Fruit fly (Drosophila melanogaster) whole organism, prepupa: ENCODE data around the gene Pino.

Source experiments
- Blimp-1 ChIP-seq: fragments of 200-800 bp; sonication (Bioruptor generic); optimal IDR thresholded peaks from 3 replicates; lab custom pipeline; 2017; ENCODE audit warnings: missing biosample characterization, missing genetic modification characterization, mild to moderate bottlenecking, moderate library complexity, missing genetic modification reagents
- CG10631 ChIP-seq: fragments of 200-800 bp; sonication (Bioruptor generic); optimal IDR thresholded peaks from 2 replicates; lab custom pipeline; 2016; ENCODE audit warnings: missing biosample characterization, missing genetic modification characterization
- CG10669 ChIP-seq: fragments of 200-800 bp; sonication (Bioruptor generic); optimal IDR thresholded peaks from 3 replicates; lab custom pipeline; 2018; ENCODE audit warnings: missing biosample characterization, mild to moderate bottlenecking, missing genetic modification characterization, moderate library complexity
- CG11294 ChIP-seq: fragments of 200-800 bp; sonication (Bioruptor generic); IDR thresholded peaks from 2 replicates; pipeline ENCODE4 v1.3.6; 2022; ENCODE audit warnings: missing biosample characterization, missing genetic modification characterization
- CG15336 ChIP-seq: fragments of 200-800 bp; sonication (Bioruptor generic); IDR thresholded peaks from 2 replicates; pipeline ENCODE4 v1.3.6; 2022; ENCODE audit warnings: missing biosample characterization, missing genetic modification characterization
- CG16779 ChIP-seq: fragments of 200-800 bp; sonication (Bioruptor generic); optimal IDR thresholded peaks from 3 replicates; lab custom pipeline; 2017; ENCODE audit warnings: missing biosample characterization, mild to moderate bottlenecking, missing genetic modification characterization
- CG3032 ChIP-seq: fragments of 200-800 bp; optimal IDR thresholded peaks from 2 replicates; lab custom pipeline; 2019; ENCODE audit warnings: missing biosample characterization, mild to moderate bottlenecking, missing genetic modification characterization, moderate library complexity
- CG32006 ChIP-seq: fragments of 200-800 bp; sonication (Bioruptor generic); optimal IDR thresholded peaks from 3 replicates; lab custom pipeline; 2017; ENCODE audit warnings: missing biosample characterization, mild to moderate bottlenecking, missing genetic modification characterization
- CG3919 ChIP-seq: fragments of 200-800 bp; sonication (Bioruptor generic); optimal IDR thresholded peaks from 3 replicates; lab custom pipeline; 2016; ENCODE audit warnings: missing biosample characterization, missing genetic modification characterization
- CG4318 ChIP-seq: fragments of 200-800 bp; sonication (Bioruptor generic); optimal IDR thresholded peaks from 3 replicates; lab custom pipeline; 2017; ENCODE audit warnings: missing biosample characterization, mild to moderate bottlenecking, missing genetic modification characterization
- CG6163 ChIP-seq: fragments of 200-800 bp; sonication (Bioruptor generic); IDR thresholded peaks from 3 replicates; pipeline ENCODE4 v1.3.6; 2022; ENCODE audit warnings: missing biosample characterization, missing genetic modification characterization
- CG6276 ChIP-seq: fragments of 200-800 bp; sonication (Bioruptor generic); optimal IDR thresholded peaks from 2 replicates; lab custom pipeline; 2017; ENCODE audit warnings: missing biosample characterization, mild to moderate bottlenecking, missing genetic modification characterization
- CG6792 ChIP-seq: fragments of 200-800 bp; sonication (Bioruptor generic); optimal IDR thresholded peaks from 3 replicates; lab custom pipeline; 2016; ENCODE audit warnings: missing biosample characterization, missing genetic modification characterization
- CG6808 ChIP-seq: fragments of 200-800 bp; sonication (Bioruptor generic); optimal IDR thresholded peaks from 3 replicates; lab custom pipeline; 2017; ENCODE audit warnings: missing biosample characterization, missing genetic modification characterization, mild to moderate bottlenecking, moderate library complexity, missing genetic modification reagents
- CG7368 ChIP-seq: fragments of 200-800 bp; sonication (Bioruptor generic); optimal IDR thresholded peaks from 3 replicates; lab custom pipeline; 2016; ENCODE audit warnings: missing biosample characterization, missing genetic modification characterization
- CG8119 ChIP-seq: fragments of 200-800 bp; sonication (Bioruptor generic); IDR thresholded peaks from 3 replicates; pipeline ENCODE4 v1.3.6; 2022; ENCODE audit warnings: missing biosample characterization, missing genetic modification characterization
- CG8632 ChIP-seq: fragments of 200-800 bp; sonication (Bioruptor generic); optimal IDR thresholded peaks from 3 replicates; lab custom pipeline; 2016; ENCODE audit warnings: missing biosample characterization, missing genetic modification characterization
- Eip75B ChIP-seq: fragments of 200-800 bp; sonication (Bioruptor generic); optimal IDR thresholded peaks from 3 replicates; lab custom pipeline; 2016; ENCODE audit warnings: missing biosample characterization, missing genetic modification characterization
- Eip78C ChIP-seq: fragments of 200-800 bp; sonication (Bioruptor generic); peaks from one replicate; lab custom pipeline; 2016; ENCODE audit warnings: missing biosample characterization, missing genetic modification characterization
- Gug ChIP-seq: fragments of 200-800 bp; sonication (Bioruptor generic); IDR thresholded peaks from 2 replicates; pipeline ENCODE4 v1.3.6; 2022; ENCODE audit warnings: missing biosample characterization, missing genetic modification characterization
- Hr38 ChIP-seq: sonication (Bioruptor generic); optimal IDR thresholded peaks from 2 replicates; lab custom pipeline; 2016; ENCODE audit warnings: missing biosample characterization, missing genetic modification characterization
- Hr39 ChIP-seq: fragments of 200-800 bp; sonication (Bioruptor generic); optimal IDR thresholded peaks from 2 replicates; lab custom pipeline; 2016; ENCODE audit warnings: missing biosample characterization, missing genetic modification characterization
- Hr4 ChIP-seq: fragments of 200-800 bp; sonication (Bioruptor generic); optimal IDR thresholded peaks from 3 replicates; lab custom pipeline; 2016; ENCODE audit warnings: missing biosample characterization, missing genetic modification characterization
- OdsH ChIP-seq: fragments of 200-800 bp; sonication (Bioruptor generic); optimal IDR thresholded peaks from 3 replicates; lab custom pipeline; 2016; ENCODE audit warnings: missing biosample characterization, missing genetic modification characterization
- Sox14 ChIP-seq: fragments of 200-800 bp; sonication (Bioruptor generic); optimal IDR thresholded peaks from 3 replicates; lab custom pipeline; 2016; ENCODE audit warnings: missing biosample characterization, missing genetic modification characterization
- Sox15 ChIP-seq: fragments of 200-800 bp; sonication (Bioruptor generic); optimal IDR thresholded peaks from 3 replicates; lab custom pipeline; 2016; ENCODE audit warnings: missing biosample characterization, missing genetic modification characterization
- achi ChIP-seq: fragments of 200-800 bp; sonication (Bioruptor generic); optimal IDR thresholded peaks from 3 replicates; lab custom pipeline; 2016; ENCODE audit warnings: missing biosample characterization, missing genetic modification characterization
- acj6 ChIP-seq: fragments of 200-800 bp; sonication (Bioruptor generic); optimal IDR thresholded peaks from 3 replicates; lab custom pipeline; 2016; ENCODE audit warnings: missing biosample characterization, missing genetic modification characterization
- dac ChIP-seq: fragments of 200-800 bp; sonication (Bioruptor generic); optimal IDR thresholded peaks from 2 replicates; lab custom pipeline; 2017; ENCODE audit warnings: missing biosample characterization, mild to moderate bottlenecking, missing genetic modification characterization
- eg ChIP-seq: fragments of 200-800 bp; sonication (Bioruptor generic); IDR thresholded peaks from 3 replicates; pipeline ENCODE4 v1.3.6; 2022; ENCODE audit warnings: missing biosample characterization, missing genetic modification characterization
- esn ChIP-seq: fragments of 200-800 bp; sonication (Bioruptor generic); optimal IDR thresholded peaks from 2 replicates; lab custom pipeline; 2016; ENCODE audit warnings: missing biosample characterization, mild to moderate bottlenecking, missing genetic modification characterization, moderate library complexity
- fd85E ChIP-seq: fragments of 200-800 bp; sonication (Bioruptor generic); optimal IDR thresholded peaks from 3 replicates; lab custom pipeline; 2016; ENCODE audit warnings: missing biosample characterization, missing genetic modification characterization
- lz ChIP-seq: fragments of 200-800 bp; sonication (Bioruptor generic); optimal IDR thresholded peaks from 3 replicates; lab custom pipeline; 2016; ENCODE audit warnings: missing biosample characterization, missing genetic modification characterization
- net ChIP-seq: fragments of 200-800 bp; sonication (Bioruptor generic); optimal IDR thresholded peaks from 3 replicates; lab custom pipeline; 2016; ENCODE audit warnings: missing biosample characterization, missing genetic modification characterization
- pdm3 ChIP-seq: fragments of 200-800 bp; sonication (Bioruptor generic); optimal IDR thresholded peaks from 3 replicates; lab custom pipeline; 2016; ENCODE audit warnings: missing biosample characterization, missing genetic modification characterization
- salr ChIP-seq, 2 experiments: fragments of 200-800 bp; sonication (Bioruptor generic); optimal IDR thresholded peaks; 3 replicates each; lab custom pipeline; 2016 to 2018; ENCODE audit warnings: missing biosample characterization in 2 of 2, missing genetic modification characterization in 2 of 2, mild to moderate bottlenecking in 1 of 2
- ss ChIP-seq, 2 experiments: fragments of 200-800 bp; sonication (Bioruptor generic); optimal IDR thresholded peaks; 2 replicates in 1 of 2; 3 replicates in 1 of 2; lab custom pipeline; 2017 to 2018; ENCODE audit warnings: mild to moderate bottlenecking in 2 of 2, missing biosample characterization in 2 of 2, missing genetic modification characterization in 2 of 2, moderate library complexity in 1 of 2
- svp ChIP-seq: fragments of 200-800 bp; sonication (Bioruptor generic); peaks from one replicate; lab custom pipeline; 2016; ENCODE audit warnings: missing biosample characterization, missing genetic modification characterization

The Pino gene

dm6 chr2L:1074180-1074864 lies 54.4 kb downstream of the Pino start (continued):
- TF ChIP-seq CG7368 (GFP tag; lab: Kevin White, UChicago) (no peak), Hr4 (GFP tag; lab: Kevin White, UChicago) (peak; percentile 64), lz (GFP tag; lab: Kevin White, UChicago) (no peak), CG6276 (GFP tag; lab: Kevin White, UChicago) (peak; percentile 73), Eip75B (GFP tag; lab: Kevin White, UChicago) (peak; percentile 4), Hr38 (GFP tag; lab: Kevin White, UChicago) (no peak), Blimp-1 (GFP tag; lab: Kevin White, UChicago) (no peak), esn (GFP tag; lab: Kevin White, UChicago) (no peak), achi (GFP tag; lab: Kevin White, UChicago) (peak; percentile 36), CG8632 (GFP tag; lab: Kevin White, UChicago) (no peak), dac (GFP tag; lab: Kevin White, UChicago) (peak; percentile 34), ss (GFP tag; optimal IDR thresholded peaks at IDR 0.05; lab: Kevin White, UChicago) (no peak), CG10631 (GFP tag; lab: Kevin White, UChicago) (peak; percentile 16), OdsH (GFP tag; lab: Kevin White, UChicago) (peak; percentile 42), CG6163 (GFP tag; lab: Robert Waterston, UW) (0 out of 3 replicates have a peak, but pooled peaks have one; percentile 33), CG16779 (tag; lab: Kevin White, UChicago) (no peak), CG11294 (GFP tag; lab: Robert Waterston, UW) (no peak), fd85E (GFP tag; lab: Kevin White, UChicago) (no peak), CG6792 (GFP tag; lab: Kevin White, UChicago) (no peak), CG32006 (GFP tag; lab: Kevin White, UChicago) (peak; percentile 70), Sox15 (GFP tag; lab: Kevin White, UChicago) (no peak), CG3032 (tag; lab: Kevin White, UChicago) (no peak)

dm6 chr2L:1073530-1073929 lies 55.2 kb downstream of the Pino start:
- no peak for TF ChIP-seq salr (GFP tag; optimal IDR thresholded peaks at IDR 0.05; lab: Kevin White, UChicago)
- TF ChIP-seq Sox15 (GFP tag; lab: Kevin White, UChicago): no peak
- peak; percentile 12 for TF ChIP-seq lz (GFP tag; lab: Kevin White, UChicago)
- TF ChIP-seq CG10669 (GFP tag; lab: Kevin White, UChicago): peak; percentile 1
- peak; percentile 78 for TF ChIP-seq Eip78C (GFP tag; lab: Kevin White, UChicago)
- TF ChIP-seq CG6276 (GFP tag; lab: Kevin White, UChicago): peak; percentile 43
- peak; percentile 2 for TF ChIP-seq esn (GFP tag; lab: Kevin White, UChicago)
- no peak for TF ChIP-seq Eip75B (GFP tag; lab: Kevin White, UChicago)
- peak; percentile 68 for TF ChIP-seq CG32006 (GFP tag; lab: Kevin White, UChicago)
- TF ChIP-seq Hr38 (GFP tag; lab: Kevin White, UChicago): no peak
- peak; percentile 2 for TF ChIP-seq Hr39
- no peak for TF ChIP-seq Blimp-1 (GFP tag; lab: Kevin White, UChicago)
- peak; percentile 22 for TF ChIP-seq dac (GFP tag; lab: Kevin White, UChicago)
- peak; percentile 67 for TF ChIP-seq CG8119
- TF ChIP-seq net (GFP tag; lab: Kevin White, UChicago): peak; percentile 17
- peak; percentile 52; the same call in 2 of the 3 replicates for TF ChIP-seq eg (GFP tag; lab: Robert Waterston, UW)
- 0 out of 2 replicates have a peak, but pooled peaks have one; percentile 23 for TF ChIP-seq Gug
- TF ChIP-seq Sox14 (GFP tag; lab: Kevin White, UChicago): no peak
- peak; percentile 29 for TF ChIP-seq OdsH (GFP tag; lab: Kevin White, UChicago)
- TF ChIP-seq CG4318: peak; percentile 32
- peak; percentile 73 for TF ChIP-seq Hr4 (GFP tag; lab: Kevin White, UChicago)
- TF ChIP-seq CG3919 (GFP tag; lab: Kevin White, UChicago): peak; percentile 37
- peak; percentile 29 for TF ChIP-seq achi (GFP tag; lab: Kevin White, UChicago)
- peak; percentile 27 for TF ChIP-seq acj6
- TF ChIP-seq CG16779 (tag; lab: Kevin White, UChicago): no peak
- TF ChIP-seq CG6808 (GFP tag; lab: Kevin White, UChicago): no peak
- TF ChIP-seq CG15336 (GFP tag; lab: Robert Waterston, UW): peak; percentile 54; the same call in 1 of the 2 replicates
- TF ChIP-seq CG7368 (GFP tag; lab: Kevin White, UChicago): peak; percentile 12
- peak; percentile 68 for TF ChIP-seq svp
- TF ChIP-seq CG6163 (GFP tag; lab: Robert Waterston, UW): no peak
- no peak for TF ChIP-seq CG10631 (GFP tag; lab: Kevin White, UChicago)
- peak; percentile 48 for TF ChIP-seq pdm3 (GFP tag; lab: Kevin White, UChicago)
